Fruit fly (Drosophila melanogaster) whole organism, embryonic: ENCODE results near the gene CG7407.
A peak's percentile ranks its signal among the peaks of the same experiment; 100 is the strongest.

ENCODE experiments used
- Abd-B ChIP-seq: fragments of 200-800 bp; sonication (Bioruptor generic); optimal IDR thresholded peaks from 2 replicates; lab custom pipeline; 2018; ENCODE audit warnings: missing biosample characterization, mild to moderate bottlenecking, missing genetic modification characterization, moderate library complexity
- Asciz ChIP-seq: fragments of 200-800 bp; sonication (Bioruptor generic); optimal IDR thresholded peaks from 2 replicates; lab custom pipeline; 2017; ENCODE audit warnings: missing biosample characterization, mild to moderate bottlenecking, missing genetic modification characterization, missing genetic modification reagents
- CG10321 ChIP-seq: fragments of 200-800 bp; sonication (Bioruptor generic); IDR thresholded peaks from 2 replicates; pipeline ENCODE4 v1.3.6; 2022; ENCODE audit warnings: missing biosample characterization, missing genetic modification characterization
- CG10366 ChIP-seq: fragments of 200-800 bp; sonication (Bioruptor generic); IDR thresholded peaks from 2 replicates; pipeline ENCODE4 v1.3.6; 2022; ENCODE audit warnings: missing biosample characterization, missing genetic modification characterization
- CG10462 ChIP-seq: fragments of 200-800 bp; sonication (Bioruptor generic); optimal IDR thresholded peaks from 2 replicates; lab custom pipeline; 2016; ENCODE audit warnings: missing biosample characterization, missing genetic modification characterization
- CG11695 ChIP-seq: fragments of 200-800 bp; sonication (Bioruptor generic); IDR thresholded peaks from 3 replicates; pipeline ENCODE4 v1.3.6; 2022; ENCODE audit warnings: missing biosample characterization, missing genetic modification characterization
- CG11696 ChIP-seq: fragments of 200-800 bp; sonication (Bioruptor generic); IDR thresholded peaks from 2 replicates; pipeline ENCODE4 v1.3.6; 2022; ENCODE audit warnings: missing biosample characterization, missing genetic modification characterization
- CG12155 ChIP-seq: fragments of 200-800 bp; sonication (Bioruptor generic); optimal IDR thresholded peaks from 3 replicates; lab custom pipeline; 2016; ENCODE audit warnings: missing biosample characterization, missing genetic modification characterization
- CG12769 ChIP-seq: fragments of 200-800 bp; sonication (Bioruptor generic); optimal IDR thresholded peaks from 2 replicates; lab custom pipeline; 2019; ENCODE audit warnings: missing biosample characterization, mild to moderate bottlenecking, missing genetic modification characterization, moderate library complexity
- CG18599 ChIP-seq: fragments of 200-800 bp; sonication (Bioruptor generic); optimal IDR thresholded peaks from 3 replicates; lab custom pipeline; 2017; ENCODE audit warnings: missing biosample characterization, missing genetic modification characterization, mild to moderate bottlenecking, moderate library complexity, missing genetic modification reagents
- CG2712 ChIP-seq: fragments of 200-800 bp; optimal IDR thresholded peaks from 3 replicates; lab custom pipeline; 2019; ENCODE audit warnings: missing biosample characterization, mild to moderate bottlenecking, missing genetic modification characterization, moderate library complexity
- CG30403 ChIP-seq: fragments of 200-800 bp; sonication (Bioruptor generic); optimal IDR thresholded peaks from 3 replicates; lab custom pipeline; 2016; ENCODE audit warnings: missing biosample characterization, missing genetic modification characterization
- CG32532 ChIP-seq: fragments of 200-800 bp; sonication (Bioruptor generic); IDR thresholded peaks from 2 replicates; pipeline ENCODE4 v1.3.6; 2022; ENCODE audit warnings: missing biosample characterization, missing genetic modification characterization
- CG3281 ChIP-seq: fragments of 200-800 bp; sonication (Bioruptor generic); optimal IDR thresholded peaks from 3 replicates; lab custom pipeline; 2017; ENCODE audit warnings: missing biosample characterization, mild to moderate bottlenecking, missing genetic modification characterization
- CG4328 ChIP-seq: fragments of 200-800 bp; sonication (Bioruptor generic); optimal IDR thresholded peaks from 3 replicates; lab custom pipeline; 2017; ENCODE audit warnings: missing biosample characterization, missing genetic modification reagents, missing genetic modification characterization
- CG43689 ChIP-seq: fragments of 200-800 bp; sonication (Bioruptor generic); IDR thresholded peaks from 2 replicates; pipeline ENCODE4 v1.3.6; 2022; ENCODE audit warnings: missing biosample characterization, missing genetic modification characterization
- CG4617 ChIP-seq: fragments of 200-800 bp; sonication (Bioruptor generic); optimal IDR thresholded peaks from 3 replicates; lab custom pipeline; 2016; ENCODE audit warnings: missing biosample characterization, missing genetic modification characterization, borderline replicate concordance
- CG5953 ChIP-seq: fragments of 200-800 bp; sonication (Bioruptor generic); IDR thresholded peaks from 2 replicates; pipeline ENCODE4 v1.3.6; 2022; ENCODE audit warnings: missing biosample characterization, missing genetic modification characterization
- CG7556 ChIP-seq: fragments of 200-800 bp; sonication (Bioruptor generic); optimal IDR thresholded peaks from 2 replicates; lab custom pipeline; 2017; ENCODE audit warnings: missing biosample characterization, mild to moderate bottlenecking, missing genetic modification characterization
- CG8388 ChIP-seq: fragments of 200-800 bp; sonication (Bioruptor generic); optimal IDR thresholded peaks from 2 replicates; lab custom pipeline; 2019; ENCODE audit warnings: missing biosample characterization, mild to moderate bottlenecking, missing genetic modification characterization, moderate library complexity
- CG9437 ChIP-seq: fragments of 200-800 bp; sonication (Bioruptor generic); optimal IDR thresholded peaks from 2 replicates; lab custom pipeline; 2018; ENCODE audit warnings: missing biosample characterization, mild to moderate bottlenecking, missing genetic modification characterization
- CG9876 ChIP-seq: fragments of 200-800 bp; sonication (Bioruptor generic); optimal IDR thresholded peaks from 2 replicates; lab custom pipeline; 2016; ENCODE audit warnings: missing biosample characterization, missing genetic modification characterization
- Dll ChIP-seq: fragments of 200-800 bp; sonication (Bioruptor generic); IDR thresholded peaks from 4 replicates; pipeline ENCODE4 v1.3.6; 2022; ENCODE audit warnings: missing biosample characterization, missing genetic modification characterization; ENCODE audit not compliant: partially characterized antibody
- HLHmδ ChIP-seq: fragments of 200-800 bp; sonication (Bioruptor generic); optimal IDR thresholded peaks from 2 replicates; lab custom pipeline; 2018; ENCODE audit warnings: missing biosample characterization, mild to moderate bottlenecking, missing genetic modification characterization, moderate library complexity
- Lpt ChIP-seq: fragments of >200 bp; optimal IDR thresholded peaks from 2 replicates; lab custom pipeline; 2018; ENCODE audit warnings: missing biosample characterization, missing genetic modification characterization
- Mad ChIP-seq: fragments of 200-800 bp; sonication (Bioruptor generic); optimal IDR thresholded peaks from 2 replicates; lab custom pipeline; 2016; ENCODE audit warnings: missing biosample characterization, missing genetic modification characterization
- Max ChIP-seq: fragments of 200-800 bp; sonication (Bioruptor generic); optimal IDR thresholded peaks from 2 replicates; lab custom pipeline; 2016; ENCODE audit warnings: missing biosample characterization, mild to moderate bottlenecking, missing genetic modification characterization
- Ravus ChIP-seq: fragments of 200-800 bp; sonication (Bioruptor generic); IDR thresholded peaks from 2 replicates; pipeline ENCODE4 v1.3.6; 2022; ENCODE audit warnings: missing biosample characterization, missing genetic modification characterization
- Stat92E ChIP-seq, 3 experiments: fragments of >200 bp in 2 of 3; fragments of 200-800 bp in 1 of 3; sonication (Bioruptor generic) in 1 of 3; optimal IDR thresholded peaks; 2 replicates each; lab custom pipeline; 2017 to 2019; ENCODE audit warnings: missing biosample characterization in 3 of 3, missing genetic modification characterization in 3 of 3, mild to moderate bottlenecking in 1 of 3, moderate library complexity in 1 of 3
- Xbp1 ChIP-seq: fragments of 200-800 bp; sonication (Bioruptor generic); optimal IDR thresholded peaks from 3 replicates; lab custom pipeline; 2016; ENCODE audit warnings: missing biosample characterization, mild to moderate bottlenecking, missing genetic modification characterization
- al ChIP-seq: fragments of 200-800 bp; sonication (Bioruptor generic); IDR thresholded peaks from 2 replicates; pipeline ENCODE4 v1.3.6; 2022; ENCODE audit warnings: missing biosample characterization, missing genetic modification characterization
- amos ChIP-seq: fragments of 200-800 bp; sonication (Bioruptor generic); IDR thresholded peaks from 2 replicates; pipeline ENCODE4 v1.3.6; 2022; ENCODE audit warnings: missing biosample characterization, missing genetic modification characterization; ENCODE audit not compliant: partially characterized antibody
- ase ChIP-seq: fragments of 200-800 bp; sonication (Bioruptor generic); IDR thresholded peaks from 3 replicates; pipeline ENCODE4 v1.3.6; 2022; ENCODE audit warnings: missing biosample characterization, missing genetic modification characterization
- cato ChIP-seq: fragments of 200-800 bp; sonication (Bioruptor generic); optimal IDR thresholded peaks from 2 replicates; lab custom pipeline; 2016; ENCODE audit warnings: missing biosample characterization, missing genetic modification characterization, borderline replicate concordance
- da ChIP-seq: fragments of 200-800 bp; sonication (Bioruptor generic); optimal IDR thresholded peaks from 2 replicates; lab custom pipeline; 2016; ENCODE audit warnings: missing biosample characterization, missing genetic modification characterization
- en ChIP-seq: fragments of 200-800 bp; sonication (Bioruptor generic); optimal IDR thresholded peaks from 2 replicates; lab custom pipeline; 2016; ENCODE audit warnings: missing biosample characterization, missing genetic modification characterization
- fd96Cb ChIP-seq: fragments of 200-800 bp; sonication (Bioruptor generic); optimal IDR thresholded peaks from 2 replicates; lab custom pipeline; 2018; ENCODE audit warnings: missing biosample characterization, mild to moderate bottlenecking, missing genetic modification characterization, moderate library complexity
- gfzf ChIP-seq: fragments of 200-800 bp; sonication (Bioruptor generic); optimal IDR thresholded peaks from 2 replicates; lab custom pipeline; 2016; ENCODE audit warnings: missing biosample characterization, mild to moderate bottlenecking, missing genetic modification characterization, moderate library complexity
- grau ChIP-seq: fragments of 200-800 bp; optimal IDR thresholded peaks from 3 replicates; lab custom pipeline; 2019; ENCODE audit warnings: missing biosample characterization, mild to moderate bottlenecking, missing genetic modification characterization, moderate library complexity
- org-1 ChIP-seq: fragments of 200-800 bp; sonication (Bioruptor generic); optimal IDR thresholded peaks from 2 replicates; lab custom pipeline; 2017; ENCODE audit warnings: missing biosample characterization, missing genetic modification characterization
- peb ChIP-seq: fragments of 200-800 bp; sonication (Bioruptor generic); IDR thresholded peaks from 2 replicates; pipeline ENCODE4 v1.3.6; 2022; ENCODE audit warnings: missing biosample characterization, missing genetic modification characterization
- pum ChIP-seq: fragments of 200-800 bp; sonication (Bioruptor generic); optimal IDR thresholded peaks from 2 replicates; lab custom pipeline; 2016; ENCODE audit warnings: missing biosample characterization, missing genetic modification characterization
- rib ChIP-seq: fragments of 200-800 bp; sonication (Bioruptor generic); IDR thresholded peaks from 2 replicates; pipeline ENCODE4 v1.3.6; 2022; ENCODE audit warnings: missing biosample characterization, missing genetic modification characterization
- sisA ChIP-seq: fragments of 200-800 bp; sonication (Bioruptor generic); IDR thresholded peaks from 2 replicates; pipeline ENCODE4 v1.3.6; 2022; ENCODE audit warnings: missing biosample characterization, missing genetic modification characterization
- sna ChIP-seq: fragments of 200-800 bp; sonication (Bioruptor generic); IDR thresholded peaks from 2 replicates; pipeline ENCODE4 v1.3.6; 2022; ENCODE audit warnings: missing biosample characterization, missing genetic modification characterization; ENCODE audit not compliant: partially characterized antibody
- tna ChIP-seq: fragments of 200-800 bp; sonication (Bioruptor generic); IDR thresholded peaks from 2 replicates; pipeline ENCODE4 v1.3.6; 2022; ENCODE audit warnings: missing biosample characterization, missing genetic modification characterization; ENCODE audit not compliant: partially characterized antibody
- tx ChIP-seq: fragments of 200-800 bp; sonication (Bioruptor generic); optimal IDR thresholded peaks from 2 replicates; lab custom pipeline; 2016; ENCODE audit warnings: missing biosample characterization, missing genetic modification characterization
- wdn ChIP-seq: fragments of 200-800 bp; sonication (Bioruptor generic); IDR thresholded peaks from 2 replicates; pipeline ENCODE4 v1.3.6; 2022; ENCODE audit warnings: missing biosample characterization, missing genetic modification characterization
- zfh1 ChIP-seq: fragments of 200-800 bp; sonication (Bioruptor generic); IDR thresholded peaks from 3 replicates; pipeline ENCODE4 v1.3.6; 2022; ENCODE audit warnings: missing biosample characterization, missing genetic modification characterization

The CG7407 gene

DNA sequence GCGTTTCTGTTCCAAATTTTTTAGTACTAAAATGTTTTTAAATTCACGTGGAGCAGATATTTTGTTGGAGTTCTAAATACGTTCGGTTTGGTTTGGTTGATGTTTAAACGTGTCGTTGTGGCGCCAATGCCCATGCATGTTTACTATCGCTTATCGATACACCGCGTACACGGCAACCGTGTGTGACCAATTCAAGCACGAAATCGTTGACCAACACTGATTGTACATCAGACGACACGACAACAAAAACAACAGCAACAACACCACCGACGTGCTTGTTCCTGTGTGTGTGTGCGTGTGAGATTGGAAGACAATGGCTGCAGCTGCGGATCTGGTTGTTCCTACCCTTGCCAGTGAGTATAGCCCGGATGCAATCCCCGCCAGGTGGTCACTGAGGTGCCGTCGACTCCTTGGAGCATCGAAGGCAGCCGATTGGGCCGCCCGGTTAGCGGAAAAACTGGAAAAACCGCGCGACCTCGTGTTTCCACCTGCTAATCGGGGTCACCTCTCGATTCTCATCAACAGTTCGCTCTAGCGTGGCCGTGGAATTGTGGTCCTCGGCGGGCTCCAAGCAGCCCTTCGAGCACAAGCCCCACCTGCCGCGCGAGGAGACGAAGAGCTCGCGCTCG, 1.6 kb downstream of the CG7407 start, which contains the start of gene eIF2A (continued):
- TF ChIP-seq pum (GFP tag; lab: Kevin White, UChicago) (peak; percentile 23), CG4328 (GFP tag; lab: Kevin White, UChicago) (peak; percentile 61), gfzf (GFP tag; lab: Kevin White, UChicago) (peak; percentile 51), Lpt (GFP tag; lab: Kevin White, UChicago) (no peak), zfh1 (GFP tag; lab: Robert Waterston, UW) (peak; percentile 69; the same call in 1 of the 3 replicates), sna (peak; percentile 62), CG9437 (GFP tag; lab: Kevin White, UChicago) (no peak), CG11695 (0 out of 3 replicates have a peak, but pooled peaks have one; percentile 6), CG32532 (GFP tag; lab: Robert Waterston, UW) (peak; percentile 70), CG3281 (GFP tag; lab: Kevin White, UChicago) (peak; percentile 50), en (GFP tag; lab: Kevin White, UChicago) (no peak), Mad (GFP tag; lab: Kevin White, UChicago) (peak; percentile 73), peb (0 out of 2 replicates have a peak, but pooled peaks have one; percentile 21), fd96Cb (tag; lab: Kevin White, UChicago) (no peak), Asciz (GFP tag; lab: Kevin White, UChicago) (no peak), cato (GFP tag; lab: Kevin White, UChicago) (no peak), CG43689 (GFP tag; lab: Robert Waterston, UW) (no peak), CG12155 (GFP tag; lab: Kevin White, UChicago) (peak; percentile 56), al (GFP tag; lab: Robert Waterston, UW) (no peak), CG7556 (GFP tag; lab: Kevin White, UChicago) (peak; percentile 15), amos (peak; percentile 80), tx (GFP tag; lab: Kevin White, UChicago) (peak; percentile 45), rib (GFP tag; lab: Robert Waterston, UW) (peak; percentile 60; the same call in 1 of the 2 replicates), CG30403 (GFP tag; lab: Kevin White, UChicago) (peak; percentile 56), wdn (GFP tag; lab: Robert Waterston, UW) (no peak), Stat92E (GFP tag; optimal IDR thresholded peaks at IDR 0.05; lab: Kevin White, UChicago) (no peak), Ravus (no peak), ase (GFP tag; lab: Robert Waterston, UW) (no peak), CG5953 (no peak), CG2712 (peak; percentile 49), CG10321 (GFP tag; lab: Robert Waterston, UW) (peak; percentile 59; the same call in 1 of the 2 replicates), Abd-B (GFP tag; lab: Kevin White, UChicago) (no peak), CG8388 (GFP tag; lab: Kevin White, UChicago) (no peak), Dll (GFP tag; lab: Robert Waterston, UW) (peak; percentile 76), CG12769 (no peak), CG10462 (no peak), da (GFP tag; lab: Kevin White, UChicago) (no peak), CG9876 (GFP tag; lab: Kevin White, UChicago) (peak; percentile 22), CG18599 (GFP tag; lab: Kevin White, UChicago) (no peak), Max (GFP tag; lab: Kevin White, UChicago) (peak; percentile 52), CG11696 (GFP tag; lab: Robert Waterston, UW) (no peak), tna (GFP tag; lab: Robert Waterston, UW) (peak; percentile 70), HLHmδ (GFP tag; lab: Kevin White, UChicago) (peak; percentile 70), grau (tag; lab: Kevin White, UChicago) (peak; percentile 61), CG10366 (GFP tag; lab: Robert Waterston, UW) (peak; percentile 28; the same call in 1 of the 2 replicates), org-1 (GFP tag; lab: Kevin White, UChicago) (peak; percentile 8), sisA (no peak), Xbp1 (GFP tag; lab: Kevin White, UChicago) (peak; percentile 68), CG4617 (peak; percentile 74)
